Worm (Caenorhabditis elegans) whole organism, mixed stage, embryonic: Measurements from ENCODE around the gene dyn-1.

Experiments used
- M03D4.4 ChIP-seq: sonication (generic microtip); optimal IDR thresholded peaks from 2 replicates; lab custom pipeline; 2017; ENCODE audit warnings: mild to moderate bottlenecking, missing genetic modification characterization, missing compliant biosample characterization
- bed-3 ChIP-seq: fragments of 200-800 bp; sonication (Bioruptor generic); optimal IDR thresholded peaks from 3 replicates; lab custom pipeline; 2018; ENCODE audit warnings: mild to moderate bottlenecking, missing genetic modification characterization, moderate library complexity, missing compliant biosample characterization
- blmp-1 ChIP-seq: fragments of 150-350 bp; optimal IDR thresholded peaks from 2 replicates; lab custom pipeline; 2014; ENCODE audit warnings: missing biosample characterization, missing genetic modification characterization
- ceh-39 ChIP-seq: fragments of 150-350 bp; optimal IDR thresholded peaks from 2 replicates; lab custom pipeline; 2014; ENCODE audit warnings: missing biosample characterization, missing genetic modification characterization
- ceh-43 ChIP-seq: fragments of 200-800 bp; sonication (Bioruptor generic); optimal IDR thresholded peaks from 2 replicates; lab custom pipeline; 2018; ENCODE audit warnings: mild to moderate bottlenecking, missing genetic modification characterization, moderate library complexity, missing compliant biosample characterization
- ceh-83 ChIP-seq: fragments of 200-800 bp; sonication (Bioruptor generic); optimal IDR thresholded peaks from 2 replicates; lab custom pipeline; 2018; ENCODE audit warnings: mild to moderate bottlenecking, missing genetic modification characterization, missing compliant biosample characterization
- ces-1 ChIP-seq: fragments of 150-350 bp; optimal IDR thresholded peaks from 2 replicates; lab custom pipeline; 2014; ENCODE audit warnings: missing biosample characterization, missing genetic modification reagents, missing genetic modification characterization
- cnd-1 ChIP-seq: fragments of 200-800 bp; sonication (Bioruptor generic); optimal IDR thresholded peaks from 2 replicates; lab custom pipeline; 2018; ENCODE audit warnings: mild to moderate bottlenecking, missing genetic modification characterization, missing compliant biosample characterization
- drap-1 ChIP-seq: fragments of 200-800 bp; sonication (Bioruptor generic); optimal IDR thresholded peaks from 3 replicates; lab custom pipeline; 2018; ENCODE audit warnings: mild to moderate bottlenecking, missing genetic modification characterization, missing compliant biosample characterization
- elt-1 ChIP-seq: sonication (generic microtip); optimal IDR thresholded peaks from 2 replicates; lab custom pipeline; 2017; ENCODE audit warnings: missing genetic modification characterization, mild to moderate bottlenecking, missing compliant biosample characterization, antibody characterized with exemption, moderate library complexity, borderline replicate concordance; ENCODE audit not compliant: insufficient read depth
- elt-3 ChIP-seq: fragments of 150-350 bp; optimal IDR thresholded peaks from 2 replicates; lab custom pipeline; 2014; ENCODE audit warnings: missing biosample characterization, missing genetic modification characterization
- flh-1 ChIP-seq: fragments of 200-800 bp; sonication (Bioruptor generic); optimal IDR thresholded peaks from 2 replicates; lab custom pipeline; 2018; ENCODE audit warnings: mild to moderate bottlenecking, missing genetic modification characterization, moderate library complexity, missing compliant biosample characterization
- ham-2 ChIP-seq: fragments of 200-800 bp; sonication (Bioruptor generic); optimal IDR thresholded peaks from 2 replicates; lab custom pipeline; 2018; ENCODE audit warnings: mild to moderate bottlenecking, missing genetic modification characterization, missing compliant biosample characterization
- hlh-1 ChIP-seq: fragments of 150-350 bp; optimal IDR thresholded peaks from 2 replicates; lab custom pipeline; 2014; ENCODE audit warnings: missing biosample characterization, missing genetic modification reagents, missing genetic modification characterization
- lin-13 ChIP-seq: fragments of 150-350 bp; optimal IDR thresholded peaks from 2 replicates; lab custom pipeline; 2014; ENCODE audit warnings: missing biosample characterization, missing genetic modification characterization
- lin-32 ChIP-seq: fragments of 200-800 bp; sonication (Bioruptor generic); optimal IDR thresholded peaks from 2 replicates; lab custom pipeline; 2018; ENCODE audit warnings: mild to moderate bottlenecking, missing genetic modification characterization, missing compliant biosample characterization
- lsy-2 ChIP-seq: fragments of 150-350 bp; optimal IDR thresholded peaks from 2 replicates; lab custom pipeline; 2014; ENCODE audit warnings: missing biosample characterization, missing genetic modification characterization
- mab-5 ChIP-seq: fragments of 150-350 bp; optimal IDR thresholded peaks from 2 replicates; lab custom pipeline; 2014; ENCODE audit warnings: missing biosample characterization, missing genetic modification characterization
- mep-1 ChIP-seq: fragments of 150-350 bp; optimal IDR thresholded peaks from 2 replicates; lab custom pipeline; 2017; ENCODE audit warnings: missing biosample characterization, missing genetic modification reagents, missing genetic modification characterization, inconsistent platforms
- mls-2 ChIP-seq: sonication (generic microtip); optimal IDR thresholded peaks from 2 replicates; lab custom pipeline; 2016; ENCODE audit warnings: mild to moderate bottlenecking, missing genetic modification characterization, moderate library complexity, missing compliant biosample characterization
- nhr-12 ChIP-seq: fragments of 150-350 bp; optimal IDR thresholded peaks from 2 replicates; lab custom pipeline; 2014; ENCODE audit warnings: missing biosample characterization, missing genetic modification characterization
- nhr-2 ChIP-seq: fragments of 150-350 bp; optimal IDR thresholded peaks from 2 replicates; lab custom pipeline; 2014; ENCODE audit warnings: missing biosample characterization, missing genetic modification characterization
- nhr-237 ChIP-seq: fragments of 150-350 bp; optimal IDR thresholded peaks from 2 replicates; lab custom pipeline; 2014; ENCODE audit warnings: missing biosample characterization, missing genetic modification characterization
- nhr-28 ChIP-seq: fragments of 150-350 bp; optimal IDR thresholded peaks from 2 replicates; lab custom pipeline; 2014; ENCODE audit warnings: missing biosample characterization, missing genetic modification characterization
- nhr-76 ChIP-seq: sonication (generic microtip); optimal IDR thresholded peaks from 2 replicates; lab custom pipeline; 2017; ENCODE audit warnings: missing biosample characterization, missing genetic modification characterization
- pha-4 ChIP-seq: fragments of 150-350 bp; optimal IDR thresholded peaks from 2 replicates; lab custom pipeline; 2018; ENCODE audit warnings: missing biosample characterization, missing genetic modification reagents, missing genetic modification characterization
- sem-2 ChIP-seq: fragments of 200-800 bp; sonication (Bioruptor generic); optimal IDR thresholded peaks from 2 replicates; lab custom pipeline; 2018; ENCODE audit warnings: mild to moderate bottlenecking, missing genetic modification characterization, missing compliant biosample characterization
- snpc-4 ChIP-seq: fragments of 150-350 bp; optimal IDR thresholded peaks from 2 replicates; lab custom pipeline; 2014; ENCODE audit warnings: missing biosample characterization, missing genetic modification characterization
- sptf-1 ChIP-seq: sonication (generic microtip); optimal IDR thresholded peaks from 2 replicates; lab custom pipeline; 2017; ENCODE audit warnings: mild to moderate bottlenecking, missing genetic modification characterization, moderate library complexity, missing compliant biosample characterization
- tbx-8 ChIP-seq: fragments of 200-800 bp; sonication (Bioruptor generic); optimal IDR thresholded peaks from 2 replicates; lab custom pipeline; 2018; ENCODE audit warnings: mild to moderate bottlenecking, missing genetic modification characterization, moderate library complexity, missing compliant biosample characterization
- unc-120 ChIP-seq: sonication (generic microtip); optimal IDR thresholded peaks from 2 replicates; lab custom pipeline; 2017; ENCODE audit warnings: missing genetic modification characterization, missing compliant biosample characterization; ENCODE audit not compliant: poor library complexity, severe bottlenecking
- unc-39 ChIP-seq: fragments of 150-350 bp; optimal IDR thresholded peaks from 2 replicates; lab custom pipeline; 2014; ENCODE audit warnings: missing biosample characterization, missing genetic modification characterization
- unc-62 ChIP-seq: fragments of 150-350 bp; optimal IDR thresholded peaks from 2 replicates; lab custom pipeline; 2014; ENCODE audit warnings: missing biosample characterization, missing genetic modification reagents, missing genetic modification characterization
- zip-8 ChIP-seq: fragments of 150-350 bp; optimal IDR thresholded peaks from 2 replicates; lab custom pipeline; 2014; ENCODE audit warnings: missing biosample characterization, missing genetic modification characterization
- ztf-11 ChIP-seq: fragments of 150-350 bp; optimal IDR thresholded peaks from 2 replicates; lab custom pipeline; 2014; ENCODE audit warnings: missing biosample characterization, missing genetic modification characterization

dyn-1 gene

ce11 chrX:15567986-15568940 lies at the start of gene dyn-1:
dyn-1 (plus strand) TSS chrX:15568890.
- TF ChIP-seq mls-2 (no peak), cnd-1 (tag; lab: Kevin White, UChicago) (peak; percentile 33), lin-32 (GFP tag; lab: Kevin White, UChicago) (no peak), pha-4 (tag; lab: Kevin White, UChicago) (no peak), ceh-43 (no peak), nhr-76 (tag; lab: Kevin White, UChicago) (no peak), tbx-8 (GFP tag; lab: Kevin White, UChicago) (no peak), ham-2 (GFP tag; lab: Kevin White, UChicago) (peak; percentile 42), ces-1 (GFP tag; lab: Kevin White, UChicago) (peak; percentile 18), zip-8 (tag; lab: Kevin White, UChicago) (no peak), sptf-1 (tag; lab: Kevin White, UChicago) (no peak), lin-13 (tag; lab: Kevin White, UChicago) (peak; percentile 31), M03D4.4 (no peak), unc-120 (tag; lab: Kevin White, UChicago) (peak; percentile 42), unc-39 (tag; lab: Kevin White, UChicago) (no peak)

ce11 chrX:15528472-15528871 lies 40.2 kb upstream of the dyn-1 start:
- TF ChIP-seq ces-1 (GFP tag; lab: Kevin White, UChicago) (no peak), nhr-2 (no peak), ceh-83 (GFP tag; lab: Kevin White, UChicago) (no peak), lin-13 (tag; lab: Kevin White, UChicago) (no peak), zip-8 (tag; lab: Kevin White, UChicago) (no peak), snpc-4 (no peak), M03D4.4 (no peak)

ce11 chrX:15533260-15533659 lies 35.4 kb upstream of the dyn-1 start:
- TF ChIP-seq ces-1 (GFP tag; lab: Kevin White, UChicago) (peak; percentile 65), M03D4.4 (no peak)

ce11 chrX:15535190-15535636 lies 33.5 kb upstream of the dyn-1 start:
- no peak for TF ChIP-seq mep-1 (tag; lab: Kevin White, UChicago)
- TF ChIP-seq lsy-2 (tag; lab: Kevin White, UChicago) = no peak
- TF ChIP-seq lin-32 (GFP tag; lab: Kevin White, UChicago) = no peak
- no peak for TF ChIP-seq tbx-8 (GFP tag; lab: Kevin White, UChicago)
- TF ChIP-seq nhr-237 (tag; lab: Kevin White, UChicago) = no peak
- no peak for TF ChIP-seq nhr-2
- TF ChIP-seq snpc-4 = no peak
- TF ChIP-seq nhr-28 (tag; lab: Kevin White, UChicago) = no peak
- no peak for TF ChIP-seq blmp-1 (tag; lab: Kevin White, UChicago)
- no peak for TF ChIP-seq mls-2
- TF ChIP-seq bed-3 (GFP tag; lab: Kevin White, UChicago) = no peak
- TF ChIP-seq ceh-39 (tag; lab: Kevin White, UChicago) = no peak
- TF ChIP-seq sptf-1 (tag; lab: Kevin White, UChicago) = peak; percentile 15
- no peak for TF ChIP-seq lin-13 (tag; lab: Kevin White, UChicago)
- TF ChIP-seq nhr-12 (tag; lab: Kevin White, UChicago) = no peak
- TF ChIP-seq ceh-43 = no peak
- peak; percentile 72 for TF ChIP-seq ces-1 (GFP tag; lab: Kevin White, UChicago)
- TF ChIP-seq elt-1 (tag; lab: Kevin White, UChicago) = no peak
- TF ChIP-seq drap-1 (GFP tag; lab: Kevin White, UChicago) = peak; percentile 11
- no peak for TF ChIP-seq unc-39 (tag; lab: Kevin White, UChicago)
- peak; percentile 31 for TF ChIP-seq hlh-1 (tag; lab: Kevin White, UChicago)
- TF ChIP-seq nhr-76 (tag; lab: Kevin White, UChicago) = no peak
- TF ChIP-seq sem-2 (GFP tag; lab: Kevin White, UChicago) = no peak
- TF ChIP-seq pha-4 (tag; lab: Kevin White, UChicago) = no peak
- TF ChIP-seq flh-1 (GFP tag; lab: Kevin White, UChicago) = no peak
- TF ChIP-seq unc-62 (GFP tag; lab: Kevin White, UChicago) = no peak
- no peak for TF ChIP-seq zip-8 (tag; lab: Kevin White, UChicago)
- TF ChIP-seq ceh-83 (GFP tag; lab: Kevin White, UChicago) = no peak
- TF ChIP-seq unc-120 (tag; lab: Kevin White, UChicago) = peak; percentile 64
- TF ChIP-seq cnd-1 (tag; lab: Kevin White, UChicago) = no peak
- TF ChIP-seq ztf-11 (tag; lab: Kevin White, UChicago) = no peak
- TF ChIP-seq elt-3 = no peak
- TF ChIP-seq M03D4.4 = no peak
- TF ChIP-seq ham-2 (GFP tag; lab: Kevin White, UChicago) = no peak
- no peak for TF ChIP-seq mab-5
